Worm (Caenorhabditis elegans) whole organism, midembryonic: ENCODE results near the gene cyk-7.

Experiments
- T22C8.4 ChIP-seq: fragments of 200-800 bp; sonication (Bioruptor generic); IDR thresholded peaks from 2 replicates; pipeline ENCODE4 v1.3.6; 2022; ENCODE audit warnings: missing genetic modification characterization, missing compliant biosample characterization
- flt-1 ChIP-seq: fragments of 200-800 bp; sonication (Bioruptor generic); IDR thresholded peaks from 2 replicates; pipeline ENCODE4 v1.3.6; 2022; ENCODE audit warnings: missing genetic modification characterization, missing compliant biosample characterization
- klf-2 ChIP-seq: fragments of 200-800 bp; sonication (Bioruptor generic); conservative IDR thresholded peaks from 2 replicates; pipeline ENCODE4 v1.3.6; 2022; ENCODE audit warnings: missing genetic modification reagents, missing genetic modification characterization, missing compliant biosample characterization
- med-1 ChIP-seq: sonication (generic microtip); optimal IDR thresholded peaks from 2 replicates; lab custom pipeline; 2017; ENCODE audit warnings: missing genetic modification characterization, mild to moderate bottlenecking, missing compliant biosample characterization, antibody characterized with exemption, missing genetic modification reagents; ENCODE audit not compliant: insufficient read depth
- ref-1 ChIP-seq: fragments of 200-800 bp; sonication (Bioruptor generic); conservative IDR thresholded peaks from 2 replicates; pipeline ENCODE4 v1.3.6; 2022; ENCODE audit warnings: missing genetic modification reagents, missing genetic modification characterization, missing compliant biosample characterization
- tab-1 ChIP-seq: fragments of 200-800 bp; sonication (Bioruptor generic); IDR thresholded peaks from 2 replicates; pipeline ENCODE4 v1.3.6; 2022; ENCODE audit warnings: missing genetic modification characterization, missing compliant biosample characterization
- ztf-23 ChIP-seq: fragments of 200-800 bp; sonication (Bioruptor generic); IDR thresholded peaks from 2 replicates; pipeline ENCODE4 v1.3.6; 2022; ENCODE audit warnings: missing genetic modification reagents, missing genetic modification characterization, missing compliant biosample characterization
- ztf-29 ChIP-seq: fragments of 200-800 bp; sonication (Bioruptor generic); IDR thresholded peaks from 2 replicates; pipeline ENCODE4 v1.3.6; 2022; ENCODE audit warnings: missing genetic modification reagents, missing genetic modification characterization, missing compliant biosample characterization

ce11 chrIII:7768963-7769362 lies 26.2 kb downstream of the cyk-7 start, which contains the start of gene ZK686.3:
- TF ChIP-seq tab-1 (no peak), T22C8.4 (GFP tag; lab: Robert Waterston, UW) (no peak), flt-1 (GFP tag; lab: Robert Waterston, UW) (no peak), ztf-29 (no peak), klf-2 (GFP tag; lab: Robert Waterston, UW) (no peak), ztf-23 (GFP tag; lab: Robert Waterston, UW) (no peak), ref-1 (no peak), med-1 (GFP tag; lab: Kevin White, UChicago) (no peak)
